Fruit fly (Drosophila melanogaster) whole organism, adult: ENCODE results near the gene Ktl.

Experiments
- CG11617 ChIP-seq: fragments of 200-800 bp; sonication (Bioruptor generic); optimal IDR thresholded peaks from 2 replicates; lab custom pipeline; 2017; ENCODE audit warnings: mild to moderate bottlenecking, missing biosample characterization, missing genetic modification reagents, missing genetic modification characterization
- CG12768 ChIP-seq: fragments of 200-800 bp; sonication (Bioruptor generic); optimal IDR thresholded peaks from 2 replicates; lab custom pipeline; 2017; ENCODE audit warnings: missing biosample characterization, missing genetic modification characterization, mild to moderate bottlenecking, moderate library complexity, missing genetic modification reagents
- CG14711 ChIP-seq: fragments of 200-800 bp; sonication (Bioruptor generic); optimal IDR thresholded peaks from 2 replicates; lab custom pipeline; 2018; ENCODE audit warnings: missing biosample characterization, mild to moderate bottlenecking, missing genetic modification characterization, moderate library complexity
- CG33017 ChIP-seq: fragments of 200-800 bp; sonication (Bioruptor generic); optimal IDR thresholded peaks from 2 replicates; lab custom pipeline; 2018; ENCODE audit warnings: missing biosample characterization, mild to moderate bottlenecking, missing genetic modification characterization, moderate library complexity
- CG7045 ChIP-seq: fragments of 200-800 bp; sonication (Bioruptor generic); optimal IDR thresholded peaks from 2 replicates; lab custom pipeline; 2017; ENCODE audit warnings: missing biosample characterization, mild to moderate bottlenecking, missing genetic modification characterization
- CG7101 ChIP-seq: fragments of 200-800 bp; sonication (Bioruptor generic); optimal IDR thresholded peaks from 2 replicates; lab custom pipeline; 2018; ENCODE audit warnings: missing biosample characterization, mild to moderate bottlenecking, missing genetic modification characterization, moderate library complexity
- Crg-1 ChIP-seq: fragments of 200-800 bp; sonication (Bioruptor generic); optimal IDR thresholded peaks from 2 replicates; lab custom pipeline; 2016; ENCODE audit warnings: missing biosample characterization, missing genetic modification characterization
- Hr96 ChIP-seq: fragments of 200-800 bp; sonication (Bioruptor generic); optimal IDR thresholded peaks from 2 replicates; lab custom pipeline; 2016; ENCODE audit warnings: missing biosample characterization, missing genetic modification characterization
- Mnt ChIP-seq: fragments of 200-800 bp; sonication (Bioruptor generic); optimal IDR thresholded peaks from 2 replicates; lab custom pipeline; 2016; ENCODE audit warnings: missing biosample characterization, mild to moderate bottlenecking, missing genetic modification characterization
- bab1 ChIP-seq: fragments of 200-800 bp; sonication (Bioruptor generic); optimal IDR thresholded peaks from 3 replicates; lab custom pipeline; 2019; ENCODE audit warnings: missing biosample characterization, mild to moderate bottlenecking, missing genetic modification characterization, moderate library complexity
- cic ChIP-seq: fragments of 200-800 bp; sonication (Bioruptor generic); optimal IDR thresholded peaks from 2 replicates; lab custom pipeline; 2017; ENCODE audit warnings: missing biosample characterization, mild to moderate bottlenecking, missing genetic modification characterization, moderate library complexity
- kay ChIP-seq: fragments of 200-800 bp; sonication (Bioruptor generic); peaks from one replicate; lab custom pipeline; 2016; ENCODE audit warnings: missing biosample characterization, missing genetic modification characterization, borderline replicate concordance
- pad ChIP-seq: fragments of 200-800 bp; sonication (Bioruptor generic); optimal IDR thresholded peaks from 3 replicates; lab custom pipeline; 2017; ENCODE audit warnings: missing biosample characterization, missing genetic modification characterization, mild to moderate bottlenecking, moderate library complexity, missing genetic modification reagents
- toe ChIP-seq: fragments of 200-800 bp; sonication (Bioruptor generic); optimal IDR thresholded peaks from 2 replicates; lab custom pipeline; 2016; ENCODE audit warnings: missing biosample characterization, missing genetic modification characterization

Gene Ktl

DNA sequence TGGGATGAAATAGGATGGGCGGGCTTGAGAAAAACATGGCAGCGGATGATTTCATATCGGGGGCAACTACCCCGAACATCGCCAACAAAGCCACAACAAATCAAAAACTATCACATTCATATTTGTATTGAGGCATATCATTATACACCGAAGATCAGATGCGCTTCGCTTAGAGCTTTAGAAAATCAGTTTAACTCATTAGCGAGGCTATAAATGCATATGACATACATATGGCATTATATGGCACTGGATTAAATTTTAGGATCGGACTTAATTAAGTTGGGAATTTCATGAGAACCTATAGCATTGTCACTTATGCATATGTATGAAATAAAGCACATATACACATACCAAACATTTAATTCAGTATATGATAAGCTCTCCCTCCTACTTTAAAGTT, 50.8 kb downstream of the Ktl start:
- no peak for TF ChIP-seq CG33017
- TF ChIP-seq kay (GFP tag; lab: Kevin White, UChicago) = peak; percentile 48

DNA sequence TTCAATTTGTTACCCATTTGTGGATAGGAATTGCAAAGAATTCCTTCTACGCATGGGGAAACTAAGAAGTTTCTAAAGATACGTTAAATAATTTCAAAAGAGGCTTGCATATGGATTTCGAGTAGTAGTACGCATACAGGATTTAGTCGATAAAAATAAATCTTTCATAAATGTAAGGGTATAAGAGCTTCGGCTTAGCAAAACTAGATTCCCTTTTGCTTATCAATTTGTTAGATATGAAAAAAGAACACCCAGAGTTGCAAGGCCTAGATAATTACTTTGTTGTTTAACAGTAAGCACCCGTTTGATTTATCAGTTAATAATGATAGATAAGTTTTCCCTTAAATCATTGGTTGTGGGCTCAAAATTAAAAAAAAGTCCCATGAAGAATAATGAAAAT, 51.6 kb downstream of the Ktl start:
- TF ChIP-seq cic (GFP tag; lab: Kevin White, UChicago) = no peak
- TF ChIP-seq bab1 (GFP tag; lab: Kevin White, UChicago) = no peak
- TF ChIP-seq CG7045 (GFP tag; lab: Kevin White, UChicago) = no peak
- TF ChIP-seq Crg-1 = no peak
- no peak for TF ChIP-seq CG12768 (GFP tag; lab: Kevin White, UChicago)
- TF ChIP-seq Mnt = no peak
- no peak for TF ChIP-seq toe (GFP tag; lab: Kevin White, UChicago)
- TF ChIP-seq CG33017 = no peak
- no peak for TF ChIP-seq Hr96
- no peak for TF ChIP-seq CG7101 (tag; lab: Kevin White, UChicago)
- TF ChIP-seq CG14711 (tag; lab: Kevin White, UChicago) = no peak
- no peak for TF ChIP-seq CG11617 (GFP tag; lab: Kevin White, UChicago)
- no peak for TF ChIP-seq pad (GFP tag; lab: Kevin White, UChicago)
- TF ChIP-seq kay (GFP tag; lab: Kevin White, UChicago) = no peak
